Fruit fly (Drosophila melanogaster): ENCODE data around the gene CG3792.

DNA sequence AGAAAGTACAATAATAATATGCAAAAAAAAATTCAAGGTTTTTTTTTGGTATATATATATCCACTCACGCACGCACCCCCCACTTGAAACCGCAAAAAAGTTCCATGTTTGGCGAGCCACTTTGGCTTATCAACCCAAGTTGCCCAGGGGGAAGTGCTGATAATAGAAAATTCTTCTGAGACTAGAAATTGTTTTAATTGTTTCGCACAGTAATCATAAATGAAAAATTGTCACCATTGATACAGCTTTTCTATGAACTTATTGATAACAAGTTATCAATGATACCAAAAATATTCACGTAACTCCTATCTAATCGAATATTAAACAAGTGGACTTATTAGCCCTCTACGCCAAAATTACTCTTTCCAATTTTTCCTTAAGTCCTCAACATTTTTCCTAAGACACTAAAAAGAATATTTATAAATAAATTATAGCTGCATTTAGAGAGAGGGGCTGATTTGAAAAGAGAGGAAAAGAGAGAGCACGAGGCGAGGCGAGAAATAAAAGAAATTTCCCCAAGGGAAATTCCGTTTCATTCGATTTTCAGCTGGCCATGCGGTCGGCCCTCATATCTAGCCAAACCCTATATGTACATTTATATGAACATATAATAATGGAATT, 21.6 kb downstream of the CG3792 start:
- TF ChIP-seq lola (GFP tag; optimal IDR thresholded peaks at IDR 0.05) (no peak), woc (GFP tag; optimal IDR thresholded peaks at IDR 0.05) (no peak)
